Fruit fly (Drosophila melanogaster): ENCODE measurements around the gene Dad.

Dad gene

DNA sequence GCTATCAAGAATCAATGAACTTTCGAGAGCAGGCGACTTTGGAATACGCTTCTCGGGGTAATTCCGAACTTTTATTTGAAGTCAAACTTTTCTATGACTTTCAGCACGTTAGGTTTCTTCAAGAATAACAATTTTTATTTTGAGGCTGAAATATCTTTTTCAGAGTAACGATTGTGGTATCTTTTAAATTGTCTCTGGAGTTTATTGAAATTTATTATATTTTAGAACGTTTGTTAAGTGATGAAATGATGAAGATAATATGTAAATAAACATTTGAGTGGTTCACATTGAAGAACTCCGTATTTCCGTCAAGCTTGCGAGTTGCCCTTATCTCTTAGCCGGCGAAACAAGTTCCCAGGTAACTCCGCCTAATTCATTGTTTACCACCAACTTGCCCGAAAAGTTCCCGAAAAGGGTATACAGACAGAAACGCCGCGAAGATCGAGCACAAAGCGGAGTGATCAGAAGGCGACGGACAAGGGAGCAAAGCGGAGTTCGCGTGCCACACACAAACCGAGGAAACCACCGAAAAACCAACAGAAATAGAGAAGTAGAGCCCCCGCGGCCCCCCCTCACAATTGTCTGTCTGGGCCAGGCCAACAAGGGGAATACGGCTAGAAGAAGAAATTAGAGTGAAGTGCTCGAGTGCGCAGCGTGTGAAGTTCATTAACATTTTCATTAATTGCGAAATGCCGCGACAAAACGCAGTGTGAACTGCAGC is 64.0 kb downstream of the Dad start (continued):
- TF ChIP-seq CG34224 (GFP tag; IDR thresholded peaks at IDR 0.05; ENCODE audit: partially characterized antibody) (no peak), onecut (GFP tag; IDR thresholded peaks at IDR 0.05) (no peak; the same call in 1 of the 2 replicates), corto (GFP tag; optimal IDR thresholded peaks at IDR 0.05) (no peak), sna (GFP tag; IDR thresholded peaks at IDR 0.05; ENCODE audit: partially characterized antibody) (no peak), BEAF-32 (GFP tag; optimal IDR thresholded peaks at IDR 0.05) (no peak), p53 (GFP tag; optimal IDR thresholded peaks at IDR 0.05) (no peak), repo (GFP tag; optimal IDR thresholded peaks at IDR 0.05) (no peak), B-H2 (GFP tag; optimal IDR thresholded peaks at IDR 0.05) (no peak), Dref (GFP tag; IDR thresholded peaks at IDR 0.05) (no peak), ab (GFP tag; optimal IDR thresholded peaks at IDR 0.05) (no peak), pros (GFP tag; optimal IDR thresholded peaks at IDR 0.05) (no peak), Lim3 (GFP tag; IDR thresholded peaks at IDR 0.05) (no peak), fd3F (GFP tag; optimal IDR thresholded peaks at IDR 0.05) (no peak), Scr (GFP tag; IDR thresholded peaks at IDR 0.05; ENCODE audit: partially characterized antibody) (no peak), MBD-R2 (GFP tag; IDR thresholded peaks at IDR 0.05) (no peak), pita (GFP tag; optimal IDR thresholded peaks at IDR 0.05) (no peak), jing (GFP tag; optimal IDR thresholded peaks at IDR 0.05) (no peak), CG9797 (GFP tag; optimal IDR thresholded peaks at IDR 0.05) (no peak), klu (GFP tag; IDR thresholded peaks at IDR 0.05) (no peak), HLH3B (GFP tag; IDR thresholded peaks at IDR 0.05) (no peak), MESR4 (GFP tag; optimal IDR thresholded peaks at IDR 0.05) (no peak), pnt (GFP tag; optimal IDR thresholded peaks at IDR 0.05) (no peak), stc (GFP tag; IDR thresholded peaks at IDR 0.05) (no peak), danr (GFP tag; IDR thresholded peaks at IDR 0.05) (no peak), bab2 (GFP tag; optimal IDR thresholded peaks at IDR 0.05) (no peak), cad (GFP tag; optimal IDR thresholded peaks at IDR 0.05) (no peak), crp (GFP tag; optimal IDR thresholded peaks at IDR 0.05) (no peak), CG4617 (GFP tag; optimal IDR thresholded peaks at IDR 0.05; ENCODE audit: borderline replicate concordance) (no peak), CG10565 (GFP tag; optimal IDR thresholded peaks at IDR 0.05) (no peak), CG7745 (tag; optimal IDR thresholded peaks at IDR 0.05) (no peak), fd102C (GFP tag; optimal IDR thresholded peaks at IDR 0.05) (no peak), dimm (GFP tag; IDR thresholded peaks at IDR 0.05) (no peak), Ets97D (GFP tag; optimal IDR thresholded peaks at IDR 0.05) (no peak), ato (GFP tag; IDR thresholded peaks at IDR 0.05; ENCODE audit: partially characterized antibody) (no peak), ssp (GFP tag; IDR thresholded peaks at IDR 0.05) (no peak), CG5953 (GFP tag; IDR thresholded peaks at IDR 0.05) (no peak), CG14667 (GFP tag; IDR thresholded peaks at IDR 0.05) (no peak), ash1 (GFP tag; optimal IDR thresholded peaks at IDR 0.05) (no peak), lov (optimal IDR thresholded peaks at IDR 0.05) (no peak), lov (GFP tag; IDR thresholded peaks at IDR 0.05) (no peak), bbx (GFP tag; IDR thresholded peaks at IDR 0.05; ENCODE audit: partially characterized antibody) (no peak), Eip74EF (GFP tag; optimal IDR thresholded peaks at IDR 0.05) (no peak), jumu (GFP tag; optimal IDR thresholded peaks at IDR 0.05) (no peak), CG13123 (GFP tag; optimal IDR thresholded peaks at IDR 0.05) (no peak), sima (GFP tag; optimal IDR thresholded peaks at IDR 0.05) (no peak), CG12391 (tag; optimal IDR thresholded peaks at IDR 0.05) (peak; percentile 29), Ets65A (GFP tag) (no peak), gt (GFP tag; IDR thresholded peaks at IDR 0.05) (no peak), Spps (tag; optimal IDR thresholded peaks at IDR 0.05) (no peak), CG11456 (GFP tag; IDR thresholded peaks at IDR 0.05) (no peak)

Measured in whole organism, embryonic.